Worm (Caenorhabditis elegans) whole organism, L4 larva: ENCODE data around the gene spig-9.

Source experiments
- D1046.2 ChIP-seq: fragments of 200-800 bp; sonication (Bioruptor generic); IDR thresholded peaks from 2 replicates; pipeline ENCODE4 v1.3.6; 2022; ENCODE audit warnings: missing genetic modification characterization, missing compliant biosample characterization
- F37D6.2 ChIP-seq: sonication (generic microtip); optimal IDR thresholded peaks from 2 replicates; lab custom pipeline; 2016; ENCODE audit warnings: mild to moderate bottlenecking, missing genetic modification characterization, missing compliant biosample characterization
- F44E2.7 ChIP-seq: fragments of 200-800 bp; sonication (Bioruptor generic); IDR thresholded peaks from 2 replicates; pipeline ENCODE4 v2.1.2; 2022; ENCODE audit warnings: missing genetic modification characterization, missing compliant biosample characterization
- R02D3.7 ChIP-seq: fragments of 150-350 bp; sonication (generic microtip); optimal IDR thresholded peaks from 3 replicates; lab custom pipeline; 2014; ENCODE audit warnings: missing biosample characterization, missing genetic modification characterization
- T26A8.4 ChIP-seq: fragments of 200-800 bp; sonication (Bioruptor generic); IDR thresholded peaks from 2 replicates; pipeline ENCODE4 v1.3.6; 2022; ENCODE audit warnings: missing genetic modification characterization, missing compliant biosample characterization
- Y105C5A.15 ChIP-seq: fragments of 200-800 bp; sonication (Bioruptor generic); IDR thresholded peaks from 2 replicates; pipeline ENCODE4 v1.3.6; 2022; ENCODE audit warnings: missing genetic modification characterization, missing compliant biosample characterization
- Y5F2A.4 ChIP-seq: fragments of 200-800 bp; sonication (Bioruptor generic); optimal IDR thresholded peaks from 2 replicates; lab custom pipeline; 2018; ENCODE audit warnings: mild to moderate bottlenecking, missing genetic modification characterization, missing compliant biosample characterization
- ama-1 ChIP-seq: fragments of 150-350 bp; optimal IDR thresholded peaks from 2 replicates; lab custom pipeline; 2014; ENCODE audit warnings: inconsistent platforms, mixed read lengths
- arid-1 ChIP-seq: fragments of 200-800 bp; sonication (Bioruptor generic); conservative IDR thresholded peaks from 2 replicates; pipeline ENCODE4 v1.3.6; 2022; ENCODE audit warnings: missing genetic modification reagents, missing genetic modification characterization, missing compliant biosample characterization
- ceh-32 ChIP-seq: sonication (generic microtip); optimal IDR thresholded peaks from 2 replicates; lab custom pipeline; 2016; ENCODE audit warnings: mild to moderate bottlenecking, missing genetic modification characterization, missing compliant biosample characterization; ENCODE audit not compliant: poor library complexity
- cey-2 ChIP-seq: sonication (generic microtip); optimal IDR thresholded peaks from 3 replicates; lab custom pipeline; 2017; ENCODE audit warnings: missing genetic modification characterization, mild to moderate bottlenecking, missing compliant biosample characterization, antibody characterized with exemption, borderline replicate concordance; ENCODE audit not compliant: insufficient read depth
- ctbp-1 ChIP-seq: fragments of 200-800 bp; sonication (Bioruptor generic); IDR thresholded peaks from 2 replicates; pipeline ENCODE4 v1.3.6; 2022; ENCODE audit warnings: missing genetic modification reagents, missing genetic modification characterization, missing compliant biosample characterization
- daf-16 ChIP-seq, 3 experiments: sonication (generic microtip); optimal IDR thresholded peaks; 2 replicates each; lab custom pipeline; 2016 to 2017; ENCODE audit warnings: missing genetic modification characterization in 3 of 3, missing genetic modification reagents in 3 of 3, mild to moderate bottlenecking in 2 of 3, missing compliant biosample characterization in 2 of 3, missing biosample characterization in 1 of 3, moderate library complexity in 1 of 3
- dmd-6 ChIP-seq: fragments of 200-800 bp; sonication (Bioruptor generic); IDR thresholded peaks from 2 replicates; pipeline ENCODE4 v1.3.6; 2022; ENCODE audit warnings: missing genetic modification reagents, missing genetic modification characterization, missing compliant biosample characterization
- dmd-8 ChIP-seq: fragments of 200-800 bp; sonication (Bioruptor generic); IDR thresholded peaks from 2 replicates; pipeline ENCODE4 v1.3.6; 2022; ENCODE audit warnings: missing genetic modification characterization, missing compliant biosample characterization
- duxl-1 ChIP-seq: sonication (generic microtip); optimal IDR thresholded peaks from 2 replicates; lab custom pipeline; 2016; ENCODE audit warnings: mild to moderate bottlenecking, missing genetic modification characterization, moderate library complexity, missing compliant biosample characterization; ENCODE audit not compliant: poor library complexity
- dve-1 ChIP-seq: sonication (generic microtip); optimal IDR thresholded peaks from 2 replicates; lab custom pipeline; 2017; ENCODE audit warnings: antibody characterized with exemption, mild to moderate bottlenecking, missing genetic modification characterization, missing compliant biosample characterization; ENCODE audit not compliant: insufficient read depth
- egl-43 ChIP-seq: fragments of 200-800 bp; sonication (Bioruptor generic); IDR thresholded peaks from 2 replicates; pipeline ENCODE4 v1.3.6; 2022; ENCODE audit warnings: missing genetic modification reagents, missing genetic modification characterization, missing compliant biosample characterization
- fos-1 ChIP-seq: fragments of 150-350 bp; optimal IDR thresholded peaks from 2 replicates; lab custom pipeline; 2014; ENCODE audit warnings: missing biosample characterization, missing genetic modification characterization
- hlh-11 ChIP-seq: fragments of 200-800 bp; sonication (Bioruptor generic); optimal IDR thresholded peaks from 2 replicates; lab custom pipeline; 2018; ENCODE audit warnings: mild to moderate bottlenecking, missing genetic modification characterization, missing compliant biosample characterization
- hlh-30 ChIP-seq: sonication (generic microtip); optimal IDR thresholded peaks from 2 replicates; lab custom pipeline; 2017; ENCODE audit warnings: antibody characterized with exemption, mild to moderate bottlenecking, missing genetic modification characterization, missing compliant biosample characterization; ENCODE audit not compliant: insufficient read depth
- hmg-1.1 ChIP-seq: fragments of 200-800 bp; sonication (Bioruptor generic); IDR thresholded peaks from 2 replicates; pipeline ENCODE4 v1.3.6; 2022; ENCODE audit warnings: missing genetic modification reagents, missing genetic modification characterization, missing compliant biosample characterization
- jun-1 ChIP-seq: fragments of 150-350 bp; optimal IDR thresholded peaks from 2 replicates; lab custom pipeline; 2014; ENCODE audit warnings: missing biosample characterization, missing genetic modification reagents, missing genetic modification characterization
- lim-7 ChIP-seq: fragments of 200-800 bp; sonication (Bioruptor generic); IDR thresholded peaks from 2 replicates; pipeline ENCODE4 v1.3.6; 2022; ENCODE audit warnings: missing genetic modification characterization, missing compliant biosample characterization
- lin-15B ChIP-seq: fragments of 150-350 bp; sonication (generic microtip); optimal IDR thresholded peaks from 3 replicates; lab custom pipeline; 2014; ENCODE audit warnings: missing biosample characterization, missing genetic modification characterization
- lsy-2 ChIP-seq, 2 experiments: fragments of 150-350 bp in 1 of 2; sonication (generic microtip) in 1 of 2; optimal IDR thresholded peaks; 2 replicates each; lab custom pipeline; 2014 to 2017; ENCODE audit warnings: missing biosample characterization in 2 of 2, missing genetic modification characterization in 2 of 2
- madf-9 ChIP-seq: fragments of 200-800 bp; sonication (Bioruptor generic); conservative IDR thresholded peaks from 2 replicates; pipeline ENCODE4 v1.3.6; 2022; ENCODE audit warnings: missing genetic modification reagents, missing genetic modification characterization, missing compliant biosample characterization
- mdl-1 ChIP-seq, 2 experiments: fragments of 150-350 bp in 1 of 2; sonication (generic microtip) in 1 of 2; optimal IDR thresholded peaks; 2 replicates each; lab custom pipeline; 2014 to 2017; ENCODE audit warnings: missing biosample characterization in 2 of 2, missing genetic modification characterization in 2 of 2
- mdt-29 ChIP-seq: fragments of 200-800 bp; sonication (Bioruptor generic); IDR thresholded peaks from 2 replicates; pipeline ENCODE4 v1.3.6; 2022; ENCODE audit warnings: missing genetic modification reagents, missing genetic modification characterization, missing compliant biosample characterization
- mep-1 ChIP-seq: fragments of 150-350 bp; sonication (generic microtip); optimal IDR thresholded peaks from 3 replicates; lab custom pipeline; 2014; ENCODE audit warnings: missing biosample characterization, missing genetic modification characterization
- mes-2 ChIP-seq: sonication (generic microtip); optimal IDR thresholded peaks from 2 replicates; lab custom pipeline; 2016; ENCODE audit warnings: missing genotype, mild to moderate bottlenecking, missing genetic modification characterization, missing compliant biosample characterization; ENCODE audit not compliant: poor library complexity, severe bottlenecking
- nhr-102 ChIP-seq: sonication (generic microtip); optimal IDR thresholded peaks from 2 replicates; lab custom pipeline; 2016; ENCODE audit warnings: mild to moderate bottlenecking, missing genetic modification characterization, moderate library complexity, missing compliant biosample characterization
- nhr-28 ChIP-seq: fragments of 150-350 bp; optimal IDR thresholded peaks from 2 replicates; lab custom pipeline; 2014; ENCODE audit warnings: missing biosample characterization, missing genetic modification characterization
- nhr-41 ChIP-seq: fragments of 200-800 bp; sonication (Bioruptor generic); IDR thresholded peaks from 2 replicates; pipeline ENCODE4 v1.3.6; 2022; ENCODE audit warnings: missing genetic modification reagents, missing genetic modification characterization, missing compliant biosample characterization
- nhr-42 ChIP-seq: fragments of 200-800 bp; sonication (Bioruptor generic); IDR thresholded peaks from 2 replicates; pipeline ENCODE4 v1.3.6; 2022; ENCODE audit warnings: missing genetic modification characterization, missing compliant biosample characterization
- nhr-76 ChIP-seq: fragments of 150-350 bp; optimal IDR thresholded peaks from 2 replicates; lab custom pipeline; 2014; ENCODE audit warnings: missing biosample characterization, missing genetic modification characterization
- nhr-77 ChIP-seq: fragments of 150-350 bp; optimal IDR thresholded peaks from 2 replicates; lab custom pipeline; 2014; ENCODE audit warnings: missing biosample characterization, missing genetic modification characterization
- pqm-1 ChIP-seq: sonication (generic microtip); optimal IDR thresholded peaks from 2 replicates; lab custom pipeline; 2017; ENCODE audit warnings: missing biosample characterization, missing genetic modification characterization
- spr-3 ChIP-seq: fragments of 200-800 bp; sonication (Bioruptor generic); optimal IDR thresholded peaks from 2 replicates; lab custom pipeline; 2018; ENCODE audit warnings: mild to moderate bottlenecking, missing genetic modification characterization, missing compliant biosample characterization
- tra-1 ChIP-seq: fragments of 200-800 bp; sonication (Bioruptor generic); IDR thresholded peaks from 2 replicates; pipeline ENCODE4 v1.3.6; 2022; ENCODE audit warnings: missing genetic modification reagents, missing genetic modification characterization, missing compliant biosample characterization
- unc-39 ChIP-seq: sonication (generic microtip); optimal IDR thresholded peaks from 2 replicates; lab custom pipeline; 2017; ENCODE audit warnings: missing biosample characterization, missing genetic modification characterization
- zag-1 ChIP-seq: fragments of 150-350 bp; optimal IDR thresholded peaks from 2 replicates; lab custom pipeline; 2014; ENCODE audit warnings: missing biosample characterization, missing genetic modification characterization
- zfp-2 ChIP-seq: sonication (generic microtip); optimal IDR thresholded peaks from 2 replicates; lab custom pipeline; 2016; ENCODE audit warnings: mild to moderate bottlenecking, missing genetic modification characterization, missing compliant biosample characterization
- zfp-3 ChIP-seq: fragments of 200-800 bp; sonication (Bioruptor generic); conservative IDR thresholded peaks from 2 replicates; pipeline ENCODE4 v1.3.6; 2022; ENCODE audit warnings: missing genetic modification reagents, missing genetic modification characterization, missing compliant biosample characterization

spig-9 gene

DNA sequence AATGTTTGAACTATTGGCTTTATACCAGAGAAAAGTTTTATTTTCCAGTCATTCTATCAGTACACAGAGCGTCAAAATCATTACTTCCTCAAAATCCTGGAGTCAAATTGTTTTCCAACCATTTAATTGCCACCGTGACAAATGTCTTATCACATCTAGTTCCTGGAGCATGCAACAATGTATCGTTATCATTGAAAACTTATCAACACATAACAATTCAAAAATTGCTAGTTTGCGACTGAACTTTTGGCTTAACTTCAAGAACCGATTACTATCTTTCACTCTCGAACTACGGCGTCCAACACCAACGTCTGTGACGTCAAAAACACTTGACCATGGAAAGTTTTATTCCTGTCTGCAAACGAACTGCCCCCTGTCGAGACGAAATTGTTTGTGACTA lies 26.4 kb upstream of the spig-9 start:
- TF ChIP-seq jun-1 (tag; lab: Kevin White, UChicago) (no peak), ctbp-1 (no peak), zfp-2 (tag; lab: Kevin White, UChicago) (no peak), mdl-1 (tag; optimal IDR thresholded peaks at IDR 0.05; lab: Kevin White, UChicago) (no peak), ama-1 (no peak), tra-1 (GFP tag; lab: Robert Waterston, UW) (no peak), dmd-8 (GFP tag; lab: Robert Waterston, UW) (no peak), lsy-2 (tag; optimal IDR thresholded peaks at IDR 0.05; lab: Kevin White, UChicago) (no peak), cey-2 (no peak), nhr-76 (tag; lab: Kevin White, UChicago) (no peak), R02D3.7 (tag; lab: Kevin White, UChicago) (no peak), dve-1 (peak; percentile 37), egl-43 (GFP tag; lab: Robert Waterston, UW) (no peak), arid-1 (GFP tag; lab: Robert Waterston, UW) (no peak), nhr-77 (tag; lab: Kevin White, UChicago) (no peak), pqm-1 (tag; lab: Kevin White, UChicago) (peak; percentile 69), Y105C5A.15 (no peak), lin-15B (tag; lab: Kevin White, UChicago) (no peak), mdt-29 (no peak), unc-39 (tag; lab: Kevin White, UChicago) (no peak), D1046.2 (GFP tag; lab: Robert Waterston, UW) (no peak), hlh-11 (tag; lab: Kevin White, UChicago) (peak; percentile 9), zag-1 (tag; lab: Kevin White, UChicago) (no peak), T26A8.4 (GFP tag; lab: Robert Waterston, UW) (no peak), nhr-28 (tag; lab: Kevin White, UChicago) (peak; percentile 69), daf-16 (GFP tag; optimal IDR thresholded peaks at IDR 0.05; lab: Kevin White, UChicago) (no peak), daf-16 (tag; optimal IDR thresholded peaks at IDR 0.05; lab: Kevin White, UChicago) (peak; percentile 43), fos-1 (no peak), ceh-32 (tag; lab: Kevin White, UChicago) (no peak), dmd-6 (GFP tag; lab: Robert Waterston, UW) (peak; percentile 78), nhr-42 (GFP tag; lab: Robert Waterston, UW) (no peak), duxl-1 (tag; lab: Kevin White, UChicago) (no peak), Y5F2A.4 (GFP tag; lab: Kevin White, UChicago) (no peak), nhr-41 (GFP tag; lab: Robert Waterston, UW) (no peak), mep-1 (tag; lab: Kevin White, UChicago) (no peak), hmg-1.1 (GFP tag; lab: Robert Waterston, UW) (no peak), hlh-30 (tag; lab: Kevin White, UChicago) (no peak), madf-9 (no peak), nhr-102 (no peak), spr-3 (GFP tag; lab: Kevin White, UChicago) (no peak), F44E2.7 (GFP tag; lab: Robert Waterston, UW) (no peak), F37D6.2 (no peak), zfp-3 (GFP tag; lab: Robert Waterston, UW) (no peak)

DNA sequence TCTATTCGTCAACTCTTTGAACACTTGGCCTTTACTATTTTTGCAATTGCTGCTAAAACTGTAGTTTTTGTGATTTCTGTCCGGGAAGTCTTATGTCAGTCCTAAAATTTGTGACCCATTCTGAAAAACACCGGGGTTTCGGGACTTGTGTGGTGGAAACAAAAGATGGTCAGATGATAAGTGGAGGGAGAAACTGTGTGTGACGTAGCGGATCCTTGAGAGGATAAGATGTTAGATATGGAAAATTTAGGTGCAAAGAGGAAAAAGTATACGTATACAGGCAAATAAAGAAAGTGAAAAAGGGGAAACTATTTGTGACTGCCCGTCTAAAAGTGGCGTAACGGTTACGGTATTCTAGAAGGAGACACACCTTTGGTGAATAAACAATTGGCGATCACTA lies 24.7 kb upstream of the spig-9 start:
- TF ChIP-seq lin-15B (tag; lab: Kevin White, UChicago) (no peak), zfp-3 (GFP tag; lab: Robert Waterston, UW) (no peak), mes-2 (tag; lab: Kevin White, UChicago) (no peak), tra-1 (GFP tag; lab: Robert Waterston, UW) (no peak), lim-7 (GFP tag; lab: Robert Waterston, UW) (no peak)
